Fruit fly (Drosophila melanogaster): ENCODE data around the gene CG13639.
A peak's percentile ranks its signal among the peaks of the same experiment; 100 is the strongest.

The CG13639 gene

dm6 chr3R:24810844-24811625 is 49.1 kb downstream of the CG13639 start (continued):
- peak; percentile 63 for TF ChIP-seq Atf-2 (GFP tag; optimal IDR thresholded peaks at IDR 0.05)
- TF ChIP-seq Side (GFP tag; optimal IDR thresholded peaks at IDR 0.05): peak; percentile 78
- TF ChIP-seq mld (GFP tag; IDR thresholded peaks at IDR 0.05; ENCODE audit: partially characterized antibody): 0 out of 3 replicates have a peak, but pooled peaks have one; percentile 20
- TF ChIP-seq CG9437 (GFP tag; optimal IDR thresholded peaks at IDR 0.05): peak; percentile 76
- peak; percentile 73 for TF ChIP-seq CG8281 (tag; optimal IDR thresholded peaks at IDR 0.05)
- TF ChIP-seq Hr51 (GFP tag; optimal IDR thresholded peaks at IDR 0.05): peak; percentile 76 to 90
- TF ChIP-seq CG3838 (GFP tag; optimal IDR thresholded peaks at IDR 0.05): peak; percentile 42
- TF ChIP-seq tll (GFP tag; optimal IDR thresholded peaks at IDR 0.05): no peak
- 0 out of 2 replicates have a peak, but pooled peaks have one; percentile 21 for TF ChIP-seq crol (GFP tag; IDR thresholded peaks at IDR 0.05)
- peak; percentile 92 for TF ChIP-seq HLH54F (GFP tag; optimal IDR thresholded peaks at IDR 0.05)
- TF ChIP-seq Adf1 (GFP tag; IDR thresholded peaks at IDR 0.05): peak; percentile 65
- TF ChIP-seq CG10147 (GFP tag; optimal IDR thresholded peaks at IDR 0.05): peak; percentile 68
- TF ChIP-seq klu (GFP tag; IDR thresholded peaks at IDR 0.05): peak; percentile 68
- peak; percentile 90 for TF ChIP-seq CG9817 (tag; optimal IDR thresholded peaks at IDR 0.05)
- peak; percentile 89 for TF ChIP-seq zfh2 (GFP tag; optimal IDR thresholded peaks at IDR 0.05)
- peak; percentile 80 for TF ChIP-seq tup (GFP tag; optimal IDR thresholded peaks at IDR 0.05)
- TF ChIP-seq gce (GFP tag; IDR thresholded peaks at IDR 0.05): peak; percentile 75; the same call in 1 of the 3 replicates
- TF ChIP-seq so (GFP tag; IDR thresholded peaks at IDR 0.05): peak; percentile 88
- TF ChIP-seq tin (GFP tag; optimal IDR thresholded peaks at IDR 0.05): peak; percentile 75
- TF ChIP-seq pfk (GFP tag; optimal IDR thresholded peaks at IDR 0.05): no peak
- TF ChIP-seq Fer3 (tag; optimal IDR thresholded peaks at IDR 0.05): peak; percentile 90
- no peak for TF ChIP-seq CG9797 (GFP tag; optimal IDR thresholded peaks at IDR 0.05)
- peak; percentile 54 for TF ChIP-seq CG3995 (GFP tag; optimal IDR thresholded peaks at IDR 0.05)
- peak; percentile 86 for TF ChIP-seq Ptx1 (GFP tag; IDR thresholded peaks at IDR 0.05)
- peak; percentile 20; the same call in 1 of the 2 replicates for TF ChIP-seq CG8765 (GFP tag; IDR thresholded peaks at IDR 0.05)
- TF ChIP-seq sd (tag; optimal IDR thresholded peaks at IDR 0.05): peak; percentile 84
- peak; percentile 83 for TF ChIP-seq Oaz (GFP tag; IDR thresholded peaks at IDR 0.05)
- peak; percentile 60 for TF ChIP-seq CG3407 (GFP tag; optimal IDR thresholded peaks at IDR 0.05)
- peak; percentile 73 for TF ChIP-seq CG12299 (tag; optimal IDR thresholded peaks at IDR 0.05)
- TF ChIP-seq pb (GFP tag; optimal IDR thresholded peaks at IDR 0.05): peak; percentile 74
- TF ChIP-seq CG14710 (tag; optimal IDR thresholded peaks at IDR 0.05): peak; percentile 58
- TF ChIP-seq CG31224 (GFP tag; IDR thresholded peaks at IDR 0.05): peak; percentile 78
- TF ChIP-seq CG2875 (GFP tag; optimal IDR thresholded peaks at IDR 0.05): peak; percentile 77
- peak; percentile 87 for TF ChIP-seq CG5245 (GFP tag; optimal IDR thresholded peaks at IDR 0.05)
- no peak for TF ChIP-seq gt (GFP tag; IDR thresholded peaks at IDR 0.05)
- TF ChIP-seq Xbp1 (GFP tag; optimal IDR thresholded peaks at IDR 0.05): peak; percentile 91
- peak; percentile 81 for TF ChIP-seq Hand (GFP tag; optimal IDR thresholded peaks at IDR 0.05)
- no peak for TF ChIP-seq CG3065 (GFP tag; optimal IDR thresholded peaks at IDR 0.05)
- peak; percentile 30 for TF ChIP-seq ac (GFP tag; optimal IDR thresholded peaks at IDR 0.05)
- TF ChIP-seq CG4854 (GFP tag; optimal IDR thresholded peaks at IDR 0.05): peak; percentile 76
- no peak for TF ChIP-seq CG34224 (GFP tag; IDR thresholded peaks at IDR 0.05; ENCODE audit: partially characterized antibody)
- TF ChIP-seq ase (GFP tag; IDR thresholded peaks at IDR 0.05): peak; percentile 90
- TF ChIP-seq ken (GFP tag; IDR thresholded peaks at IDR 0.05): peak; percentile 89
- TF ChIP-seq CG11560 (tag; IDR thresholded peaks at IDR 0.05): peak; percentile 76; the same call in 2 of the 3 replicates
- no peak for TF ChIP-seq Gsc (GFP tag; IDR thresholded peaks at IDR 0.05)
- TF ChIP-seq ato (GFP tag; IDR thresholded peaks at IDR 0.05; ENCODE audit: partially characterized antibody): no peak
- peak; percentile 69 for TF ChIP-seq CG7928 (GFP tag; optimal IDR thresholded peaks at IDR 0.05)
- peak; percentile 89 for TF ChIP-seq ind (GFP tag; optimal IDR thresholded peaks at IDR 0.05)
- peak; percentile 92 for TF ChIP-seq lmd (GFP tag; IDR thresholded peaks at IDR 0.05)
